Worm (Caenorhabditis elegans) whole organism, L4/young adult: Measurements from ENCODE around the gene M162.7.

Experiments
- W03F9.2 ChIP-seq: fragments of 150-350 bp; optimal IDR thresholded peaks from 2 replicates; lab custom pipeline; 2014; ENCODE audit warnings: missing biosample characterization, missing genetic modification characterization
- him-1 ChIP-seq: sonication (generic microtip); optimal IDR thresholded peaks from 2 replicates; lab custom pipeline; 2016; ENCODE audit warnings: missing genotype, missing genetic modification reagents, missing genetic modification characterization, missing compliant biosample characterization

DNA sequence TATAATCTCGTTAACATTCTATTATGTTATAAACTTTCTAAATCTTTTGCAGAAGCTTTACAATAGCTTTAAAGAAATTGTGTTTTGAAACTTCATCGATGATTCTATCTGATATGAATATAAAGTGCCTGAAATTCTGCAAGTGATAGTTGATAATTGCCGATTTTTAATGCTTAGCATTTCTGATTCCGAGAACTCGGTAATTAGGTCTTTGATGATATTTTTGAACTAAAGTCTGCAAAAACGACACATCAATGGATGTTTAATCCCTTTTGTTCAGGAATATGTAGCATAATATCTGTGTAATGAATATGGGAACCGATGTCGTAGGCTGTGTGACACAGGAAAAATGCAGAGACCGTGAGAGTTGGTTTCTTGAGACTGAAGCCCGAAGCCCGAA is 8.0 kb upstream of the M162.7 start:
- TF ChIP-seq him-1 = no peak
- no peak for TF ChIP-seq W03F9.2 (tag; lab: Kevin White, UChicago)
